Fruit fly (Drosophila melanogaster) S2 (cell line): Measurements from ENCODE around the gene CG14391.
A peak's percentile ranks its signal among the peaks of the same experiment; 100 is the strongest.

Source experiments
- CG8478 ChIP-seq: fragments of >200 bp; optimal IDR thresholded peaks from 2 replicates; lab custom pipeline; 2018
- CTCF ChIP-seq, 2 experiments: fragments of >200 bp; optimal IDR thresholded peaks; 2 replicates each; lab custom pipeline; 2018

CG14391 gene

DNA sequence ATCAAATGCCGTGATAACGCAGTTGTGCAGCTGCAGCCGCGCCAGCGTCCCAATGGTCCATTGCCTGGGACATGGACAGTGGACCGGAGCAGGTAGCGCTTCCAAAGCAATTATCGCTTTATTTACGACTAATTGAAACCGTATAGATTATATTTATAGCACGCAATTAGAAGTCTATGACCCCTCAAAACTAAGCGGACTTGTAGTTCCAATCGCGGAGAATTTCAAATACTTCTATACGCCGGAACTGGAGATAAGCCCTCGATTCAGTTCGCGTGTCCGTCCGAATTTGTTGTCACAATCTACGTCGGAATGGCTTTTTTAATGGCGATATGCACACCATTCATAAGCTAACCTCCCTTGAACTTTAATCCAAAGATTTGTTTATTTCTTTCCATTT, 9.4 kb downstream of the CG14391 start:
- no peak for TF ChIP-seq CTCF (optimal IDR thresholded peaks at IDR 0.05; lab: Kevin White, UChicago)
- no peak for TF ChIP-seq CG8478 (lab: Kevin White, UChicago)

- TF ChIP-seq CG8478 (lab: Kevin White, UChicago), result no peak
These were observed 13.4 kb downstream of the CG14391 start, which contains the start of gene Cyp313a4 for dm6 chr3R:12681275-12681674. Cyp313a4 (minus strand) TSS chr3R:12681375.

DNA sequence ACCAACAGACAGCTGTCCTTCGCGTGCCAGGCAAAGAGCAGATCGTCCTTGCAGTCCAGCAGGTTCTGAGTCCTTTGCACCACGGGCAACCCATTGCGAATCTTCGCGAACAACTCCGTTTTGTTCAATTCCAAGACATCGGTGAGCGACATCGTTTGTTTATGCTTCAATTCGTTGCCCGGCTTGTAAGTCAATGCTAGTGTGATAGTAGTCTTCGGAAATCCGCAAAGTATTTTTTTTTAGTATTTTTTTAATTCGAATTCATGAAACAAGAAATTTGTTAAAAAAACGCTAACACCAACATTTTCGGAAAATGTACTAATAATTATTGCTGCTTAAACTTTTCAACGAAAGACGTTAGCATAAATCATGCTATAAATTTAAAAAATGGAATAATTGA, 15.8 kb downstream of the CG14391 start, which contains the start of gene mbo:
Gene mbo (minus strand): TSS at position 203 of the 400 bp plus-strand sequence.
- TF ChIP-seq CG8478 (lab: Kevin White, UChicago) (no peak), CTCF (optimal IDR thresholded peaks at IDR 0.05; lab: Kevin White, UChicago) (no peak)

DNA sequence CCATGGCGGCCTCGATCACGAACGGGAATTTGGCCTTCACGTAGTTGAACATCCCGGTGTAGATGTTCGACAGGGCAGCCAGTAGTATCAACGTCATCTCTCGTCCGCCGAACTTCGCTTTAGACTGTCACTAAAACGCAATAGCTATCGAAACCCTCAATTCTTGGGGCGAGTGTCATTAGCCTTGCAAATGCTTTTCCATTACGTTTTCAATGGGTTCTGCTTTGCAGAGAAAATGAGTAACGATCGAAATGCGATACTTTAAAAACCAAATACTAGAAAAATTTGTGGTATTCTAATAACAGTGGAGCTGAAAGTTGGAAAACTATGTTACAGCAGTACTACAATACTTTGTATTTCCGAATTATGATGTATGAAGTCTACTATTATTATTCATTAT, 18.5 kb downstream of the CG14391 start, which contains the start of gene CG43630:
Gene CG43630 (minus strand): TSS at position 101 of the 400 bp plus-strand sequence.
- no peak for TF ChIP-seq CG8478 (lab: Kevin White, UChicago)
- no peak for TF ChIP-seq CTCF (optimal IDR thresholded peaks at IDR 0.05; lab: Kevin White, UChicago)

DNA sequence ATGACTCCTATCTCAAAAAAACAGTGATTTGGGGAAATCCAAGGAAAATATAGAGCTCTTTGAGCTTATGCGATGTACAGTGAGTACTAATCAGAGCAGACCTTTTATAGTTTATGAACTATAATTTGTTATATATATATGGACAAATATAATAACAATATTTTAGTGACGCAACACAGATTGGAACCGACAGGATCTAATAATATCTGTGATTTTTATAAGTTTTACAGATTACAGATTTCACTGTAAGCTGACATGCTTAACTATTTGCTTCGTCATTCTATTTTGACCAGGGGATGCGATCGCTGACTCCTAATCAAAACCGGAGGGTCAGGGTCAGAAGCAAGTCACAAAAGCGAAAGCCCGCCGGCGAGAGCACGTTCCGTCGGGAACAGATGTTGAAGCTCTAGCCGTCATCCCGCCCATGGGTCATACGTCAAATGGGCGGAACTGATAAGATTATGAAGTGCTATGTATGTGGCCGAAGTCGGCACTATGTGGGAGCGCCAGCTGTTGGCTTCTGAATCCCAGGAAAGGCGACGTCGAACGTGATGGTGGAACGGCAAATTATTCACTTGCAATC, 20.5 kb downstream of the CG14391 start, which contains the start of gene Gnmt:
Gene Gnmt (plus strand): TSS at position 568 of the 583 bp plus-strand sequence.
- no peak for TF ChIP-seq CTCF (optimal IDR thresholded peaks at IDR 0.05; lab: Kevin White, UChicago)
- TF ChIP-seq CG8478 (lab: Kevin White, UChicago), result no peak

DNA sequence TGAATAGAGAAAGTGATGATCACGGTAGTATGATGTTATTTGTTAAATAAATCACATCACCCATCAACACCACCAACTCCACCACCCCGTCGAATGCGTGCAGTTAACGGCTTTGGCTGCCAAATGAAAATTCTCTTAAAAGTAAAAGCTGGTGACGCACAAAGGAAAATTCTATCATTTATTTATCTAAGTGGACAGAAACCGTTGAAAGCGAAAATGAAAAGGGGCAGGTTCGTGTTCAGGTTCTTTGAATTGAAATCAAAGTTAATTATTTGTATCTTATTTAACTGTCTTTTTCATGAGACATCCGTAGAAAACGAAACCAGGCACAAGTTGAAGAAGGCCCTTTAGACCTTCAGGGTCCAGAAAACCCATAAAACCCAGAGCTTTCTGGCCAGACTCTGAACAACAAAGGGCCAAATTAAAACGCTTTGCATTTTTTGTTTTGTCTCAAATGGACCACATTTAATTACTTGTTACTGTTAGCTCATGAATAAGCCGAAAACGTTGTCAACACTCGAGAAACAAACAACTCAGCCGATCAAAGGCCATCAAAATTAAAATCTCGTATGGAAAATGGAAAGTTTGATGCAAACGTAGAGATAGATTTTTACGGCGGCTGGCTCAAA, 28.3 kb downstream of the CG14391 start:
- TF ChIP-seq CG8478 (lab: Kevin White, UChicago), result no peak

- TF ChIP-seq CTCF (optimal IDR thresholded peaks at IDR 0.05; lab: Kevin White, UChicago), result no peak
- no peak for TF ChIP-seq CG8478 (lab: Kevin White, UChicago)
These were observed 32.1 kb downstream of the CG14391 start, which contains the start of gene CG14395 for dm6 chr3R:12662531-12662930. CG14395 (plus strand) TSS chr3R:12662831.

DNA sequence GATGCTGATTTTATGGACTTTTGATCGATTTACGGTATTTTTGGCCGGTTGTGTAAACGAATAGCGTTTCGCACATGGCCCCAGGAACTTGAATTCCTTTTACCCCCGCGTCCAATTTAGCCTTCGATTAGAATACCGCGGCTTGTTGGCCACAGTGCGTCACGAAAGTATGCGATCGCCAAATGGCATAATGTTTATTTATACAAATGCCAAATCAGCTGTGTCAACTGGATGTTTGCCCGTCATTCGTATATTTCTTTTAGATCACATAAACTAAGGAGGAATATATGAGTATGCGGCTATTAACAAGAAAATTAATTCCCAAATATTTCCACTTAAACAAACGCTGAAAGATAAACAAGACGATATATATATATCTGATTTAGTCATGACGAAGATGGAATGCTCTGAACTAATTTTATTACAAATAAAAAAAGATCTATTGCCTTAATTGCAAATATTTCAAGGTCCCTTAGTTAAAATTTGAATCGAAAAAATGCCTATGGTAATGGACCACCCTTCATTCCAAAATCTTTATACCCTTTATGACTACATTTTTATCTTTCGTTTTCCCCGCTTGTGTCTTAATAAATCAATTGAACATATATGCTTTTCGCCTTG, 37.6 kb downstream of the CG14391 start:
- TF ChIP-seq CTCF (optimal IDR thresholded peaks at IDR 0.05; lab: Kevin White, UChicago) (no peak), CG8478 (lab: Kevin White, UChicago) (no peak)

dm6 chr3R:12654253-12654623, 40.4 kb downstream of the CG14391 start, which contains the start of gene CG6225:
CG6225 (plus strand) TSS chr3R:12654577.
- TF ChIP-seq CTCF (optimal IDR thresholded peaks at IDR 0.05; lab: Kevin White, UChicago) (no peak), CG8478 (lab: Kevin White, UChicago) (no peak)

- TF ChIP-seq CG8478 (lab: Kevin White, UChicago) (no peak), CTCF (optimal IDR thresholded peaks at IDR 0.05; lab: Kevin White, UChicago) (no peak)
These were observed 41.0 kb downstream of the CG14391 start for dm6 chr3R:12653511-12654252.

DNA sequence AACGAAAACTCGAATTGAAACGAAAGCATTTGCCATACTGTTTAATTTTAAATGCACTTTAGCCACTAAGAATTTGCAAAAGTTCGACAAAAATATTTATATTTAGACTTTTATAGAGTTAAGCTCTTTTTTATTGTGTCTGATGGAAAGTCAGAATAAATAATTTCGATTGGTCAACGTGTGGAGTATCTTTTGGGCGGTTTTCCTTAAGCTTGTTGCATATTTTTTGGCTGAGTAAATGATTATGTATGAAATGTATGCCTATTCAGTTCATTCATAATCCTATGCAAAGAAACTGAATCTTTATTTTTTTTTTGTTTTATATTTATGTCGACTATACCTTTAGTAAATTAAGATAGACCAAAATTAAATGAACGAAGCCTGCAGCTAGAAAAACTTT, 41.9 kb downstream of the CG14391 start:
- TF ChIP-seq CG8478 (lab: Kevin White, UChicago) (no peak), CTCF (optimal IDR thresholded peaks at IDR 0.05; lab: Kevin White, UChicago) (no peak)

- no peak for TF ChIP-seq CG8478 (lab: Kevin White, UChicago)
- peak; percentile 67 to 77 for TF ChIP-seq CTCF (optimal IDR thresholded peaks at IDR 0.05; lab: Kevin White, UChicago)
These were observed 44.1 kb downstream of the CG14391 start for dm6 chr3R:12650537-12650936.

dm6 chr3R:12649099-12650029, 45.3 kb downstream of the CG14391 start:
- TF ChIP-seq CG8478 (lab: Kevin White, UChicago) (no peak), CTCF (optimal IDR thresholded peaks at IDR 0.05; lab: Kevin White, UChicago) (no peak)

DNA sequence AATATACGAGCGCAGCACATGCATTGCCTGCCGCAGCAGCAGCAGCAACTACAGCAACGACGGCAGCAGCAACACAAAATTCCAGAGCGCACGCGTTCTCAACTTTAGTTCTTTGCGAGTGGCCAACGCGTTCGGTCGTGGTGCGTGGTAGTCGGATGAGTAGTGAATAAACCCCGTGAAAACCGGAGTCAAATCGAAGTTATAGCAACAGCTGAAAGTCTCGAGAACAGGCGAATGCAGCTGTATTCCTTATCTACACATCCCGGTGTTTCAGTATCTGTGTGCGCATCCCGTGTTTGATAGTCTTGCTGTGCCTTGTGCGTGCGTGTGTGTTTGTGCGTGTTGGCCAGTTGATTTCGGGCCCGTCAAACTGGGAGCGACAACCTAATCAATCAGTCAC, 46.7 kb downstream of the CG14391 start, which contains the start of gene Dtg:
Gene Dtg (plus strand): TSS at position 105 of the 400 bp plus-strand sequence.
- TF ChIP-seq CTCF (optimal IDR thresholded peaks at IDR 0.05; lab: Kevin White, UChicago), result no peak
- no peak for TF ChIP-seq CG8478 (lab: Kevin White, UChicago)
